Fruit fly (Drosophila melanogaster) whole organism: ENCODE results near the gene Edg84A.

Source experiments
- CG8478 ChIP-seq: fragments of >200 bp; optimal IDR thresholded peaks from 2 replicates; lab custom pipeline; 2018; ENCODE audit warnings: inconsistent platforms
- Dll ChIP-seq: fragments of >200 bp; optimal IDR thresholded peaks from 2 replicates; lab custom pipeline; 2017
- EcR ChIP-seq, 2 experiments: fragments of >200 bp; optimal IDR thresholded peaks; 2 replicates each; lab custom pipeline; 2017; ENCODE audit warnings: missing biosample characterization in 2 of 2, missing genetic modification characterization in 2 of 2, missing genetic modification reagents in 2 of 2
- pan ChIP-seq: fragments of >200 bp; optimal IDR thresholded peaks from 2 replicates; lab custom pipeline; 2017
- psq ChIP-seq: fragments of >200 bp; optimal IDR thresholded peaks from 2 replicates; lab custom pipeline; 2017
- usp ChIP-seq: fragments of >200 bp; optimal IDR thresholded peaks from 2 replicates; lab custom pipeline; 2017; ENCODE audit warnings: missing biosample characterization, missing genetic modification characterization, mixed read lengths

dm6 chr3R:6672303-6673007 is 11.8 kb upstream of the Edg84A start:
- no peak for TF ChIP-seq CG8478
- no peak for TF ChIP-seq Dll (lab: Kevin White, UChicago)
- TF ChIP-seq psq (lab: Kevin White, UChicago) = no peak
- no peak for TF ChIP-seq usp (GFP tag; lab: Kevin White, UChicago)
- TF ChIP-seq pan (lab: Kevin White, UChicago) = no peak
- TF ChIP-seq EcR (GFP tag; optimal IDR thresholded peaks at IDR 0.05; lab: Kevin White, UChicago) = no peak
